Fruit fly (Drosophila melanogaster) whole organism, embryonic: ENCODE measurements around the gene rdog.

ENCODE experiments used
- Atf-2 ChIP-seq: fragments of 200-800 bp; sonication (Bioruptor generic); optimal IDR thresholded peaks from 2 replicates; lab custom pipeline; 2016; ENCODE audit warnings: missing biosample characterization, missing genetic modification characterization
- B-H2 ChIP-seq: fragments of 200-800 bp; sonication (Bioruptor generic); optimal IDR thresholded peaks from 2 replicates; lab custom pipeline; 2018; ENCODE audit warnings: missing biosample characterization, mild to moderate bottlenecking, missing genetic modification characterization
- CG12104 ChIP-seq: fragments of 200-800 bp; sonication (Bioruptor generic); optimal IDR thresholded peaks from 3 replicates; lab custom pipeline; 2016; ENCODE audit warnings: missing biosample characterization, missing genetic modification characterization
- CG15011 ChIP-seq: fragments of 200-800 bp; sonication (Bioruptor generic); optimal IDR thresholded peaks from 3 replicates; lab custom pipeline; 2018; ENCODE audit warnings: missing biosample characterization, mild to moderate bottlenecking, missing genetic modification characterization
- CG1529 ChIP-seq: fragments of 200-800 bp; sonication (Bioruptor generic); optimal IDR thresholded peaks from 3 replicates; lab custom pipeline; 2018; ENCODE audit warnings: missing biosample characterization, missing genetic modification characterization
- CG16779 ChIP-seq: fragments of 200-800 bp; sonication (Bioruptor generic); IDR thresholded peaks from 2 replicates; pipeline ENCODE4 v1.3.6; 2022; ENCODE audit warnings: missing biosample characterization, missing genetic modification characterization
- CG17385 ChIP-seq: fragments of 200-800 bp; sonication (Bioruptor generic); optimal IDR thresholded peaks from 3 replicates; lab custom pipeline; 2018; ENCODE audit warnings: missing biosample characterization, mild to moderate bottlenecking, missing genetic modification characterization
- CG18599 ChIP-seq: fragments of 200-800 bp; sonication (Bioruptor generic); optimal IDR thresholded peaks from 3 replicates; lab custom pipeline; 2017; ENCODE audit warnings: missing biosample characterization, missing genetic modification characterization, mild to moderate bottlenecking, moderate library complexity, missing genetic modification reagents
- CG2120 ChIP-seq: fragments of 200-800 bp; sonication (Bioruptor generic); optimal IDR thresholded peaks from 3 replicates; lab custom pipeline; 2016; ENCODE audit warnings: missing biosample characterization, missing genetic modification characterization
- CG2199 ChIP-seq: fragments of 200-800 bp; sonication (Bioruptor generic); IDR thresholded peaks from 3 replicates; pipeline ENCODE4 v1.3.6; 2022; ENCODE audit warnings: missing biosample characterization, missing genetic modification characterization
- CG2889 ChIP-seq: fragments of 200-800 bp; sonication (Bioruptor generic); IDR thresholded peaks from 3 replicates; pipeline ENCODE4 v1.3.6; 2022; ENCODE audit warnings: missing biosample characterization, missing genetic modification characterization
- CG30020 ChIP-seq: fragments of 200-800 bp; optimal IDR thresholded peaks from 2 replicates; lab custom pipeline; 2019; ENCODE audit warnings: missing biosample characterization, mild to moderate bottlenecking, missing genetic modification characterization, moderate library complexity
- CG31441 ChIP-seq: fragments of 200-800 bp; sonication (Bioruptor generic); IDR thresholded peaks from 2 replicates; pipeline ENCODE4 v1.3.6; 2022; ENCODE audit warnings: missing biosample characterization, missing genetic modification characterization
- CG32767 ChIP-seq: fragments of 200-800 bp; sonication (Bioruptor generic); IDR thresholded peaks from 2 replicates; pipeline ENCODE4 v1.3.6; 2022; ENCODE audit warnings: missing biosample characterization, missing genetic modification characterization
- CG33213 ChIP-seq: fragments of 200-800 bp; sonication (Bioruptor generic); optimal IDR thresholded peaks from 3 replicates; lab custom pipeline; 2016; ENCODE audit warnings: missing biosample characterization, missing genetic modification characterization
- CG33557 ChIP-seq: fragments of 200-800 bp; sonication (Bioruptor generic); optimal IDR thresholded peaks from 2 replicates; lab custom pipeline; 2019; ENCODE audit warnings: missing biosample characterization, mild to moderate bottlenecking, missing genetic modification characterization, moderate library complexity
- CG6175 ChIP-seq: fragments of 200-800 bp; sonication (Bioruptor generic); IDR thresholded peaks from 3 replicates; pipeline ENCODE4 v1.3.6; 2022; ENCODE audit warnings: missing biosample characterization, missing genetic modification characterization
- CG8089 ChIP-seq: fragments of 200-800 bp; sonication (Bioruptor generic); optimal IDR thresholded peaks from 3 replicates; lab custom pipeline; 2016; ENCODE audit warnings: missing biosample characterization, missing genetic modification characterization
- CG8478 ChIP-seq: fragments of >200 bp; optimal IDR thresholded peaks from 2 replicates; lab custom pipeline; 2018
- CG9215 ChIP-seq: fragments of 200-800 bp; sonication (Bioruptor generic); IDR thresholded peaks from 2 replicates; pipeline ENCODE4 v1.3.6; 2022; ENCODE audit warnings: missing biosample characterization, missing genetic modification characterization
- Doc3 ChIP-seq: fragments of 200-800 bp; sonication (Bioruptor generic); IDR thresholded peaks from 3 replicates; pipeline ENCODE4 v1.3.6; 2022; ENCODE audit warnings: missing biosample characterization, missing genetic modification characterization; ENCODE audit not compliant: partially characterized antibody
- Ets65A ChIP-seq: fragments of 200-800 bp; sonication (Bioruptor generic); peaks from one replicate; lab custom pipeline; 2016; ENCODE audit warnings: missing biosample characterization, missing genetic modification characterization
- Fer3 ChIP-seq: fragments of 200-800 bp; sonication (Bioruptor generic); optimal IDR thresholded peaks from 2 replicates; lab custom pipeline; 2018; ENCODE audit warnings: missing biosample characterization, mild to moderate bottlenecking, missing genetic modification characterization, moderate library complexity
- Gug ChIP-seq: fragments of 200-800 bp; sonication (Bioruptor generic); IDR thresholded peaks from 4 replicates; pipeline ENCODE4 v1.3.6; 2022; ENCODE audit warnings: missing biosample characterization, missing genetic modification characterization
- Hr78 ChIP-seq, 2 experiments: fragments of 200-800 bp in 1 of 2; fragments of >200 bp in 1 of 2; sonication (Bioruptor generic) in 1 of 2; optimal IDR thresholded peaks; 2 replicates each; lab custom pipeline; 2017 to 2019; ENCODE audit warnings: missing biosample characterization in 2 of 2, missing genetic modification characterization in 2 of 2, mild to moderate bottlenecking in 1 of 2, moderate library complexity in 1 of 2
- Kr ChIP-seq: fragments of 200-800 bp; sonication (Bioruptor generic); optimal IDR thresholded peaks from 2 replicates; lab custom pipeline; 2017; ENCODE audit warnings: missing biosample characterization, mild to moderate bottlenecking, missing genetic modification characterization
- Lim3 ChIP-seq: fragments of 200-800 bp; sonication (Bioruptor generic); IDR thresholded peaks from 2 replicates; pipeline ENCODE4 v1.3.6; 2022; ENCODE audit warnings: missing biosample characterization, missing genetic modification characterization
- MBD-R2 ChIP-seq: fragments of 200-800 bp; sonication (Bioruptor generic); IDR thresholded peaks from 2 replicates; pipeline ENCODE4 v1.3.6; 2022; ENCODE audit warnings: missing biosample characterization, missing genetic modification characterization
- Mrtf ChIP-seq: fragments of 200-800 bp; sonication (Bioruptor generic); IDR thresholded peaks from 3 replicates; pipeline ENCODE4 v1.3.6; 2022; ENCODE audit warnings: missing biosample characterization, missing genetic modification characterization
- NFAT ChIP-seq: fragments of 200-800 bp; sonication (Bioruptor generic); IDR thresholded peaks from 2 replicates; pipeline ENCODE4 v1.3.6; 2022; ENCODE audit warnings: missing biosample characterization, missing genetic modification characterization
- Pdp1 ChIP-seq, 2 experiments: fragments of 200-800 bp; sonication (Bioruptor generic); optimal IDR thresholded peaks; 3 replicates each; lab custom pipeline; 2016; ENCODE audit warnings: missing biosample characterization in 2 of 2, missing genetic modification characterization in 2 of 2, mild to moderate bottlenecking in 1 of 2, moderate library complexity in 1 of 2
- Ssrp ChIP-seq: fragments of 200-800 bp; sonication (Bioruptor generic); optimal IDR thresholded peaks from 2 replicates; lab custom pipeline; 2018; ENCODE audit warnings: missing biosample characterization, mild to moderate bottlenecking, missing genetic modification characterization, moderate library complexity
- Tbp ChIP-seq: fragments of >200 bp; optimal IDR thresholded peaks from 2 replicates; lab custom pipeline; 2018; ENCODE audit warnings: missing biosample characterization, missing genetic modification characterization
- al ChIP-seq: fragments of 200-800 bp; sonication (Bioruptor generic); IDR thresholded peaks from 2 replicates; pipeline ENCODE4 v1.3.6; 2022; ENCODE audit warnings: missing biosample characterization, missing genetic modification characterization
- ase ChIP-seq: fragments of 200-800 bp; sonication (Bioruptor generic); IDR thresholded peaks from 3 replicates; pipeline ENCODE4 v1.3.6; 2022; ENCODE audit warnings: missing biosample characterization, missing genetic modification characterization
- crol ChIP-seq: fragments of 200-800 bp; sonication (Bioruptor generic); IDR thresholded peaks from 2 replicates; pipeline ENCODE4 v1.3.6; 2022; ENCODE audit warnings: missing biosample characterization, missing genetic modification characterization
- disco-r ChIP-seq: fragments of 200-800 bp; sonication (Bioruptor generic); optimal IDR thresholded peaks from 2 replicates; lab custom pipeline; 2016; ENCODE audit warnings: missing biosample characterization, missing genetic modification characterization
- fru ChIP-seq: fragments of >200 bp; optimal IDR thresholded peaks from 2 replicates; lab custom pipeline; 2017
- hb ChIP-seq: fragments of 200-800 bp; sonication (Bioruptor generic); IDR thresholded peaks from 3 replicates; pipeline ENCODE4 v1.3.6; 2022; ENCODE audit warnings: missing biosample characterization, missing genetic modification characterization; ENCODE audit not compliant: partially characterized antibody
- otp ChIP-seq: fragments of 200-800 bp; sonication (Bioruptor generic); IDR thresholded peaks from 3 replicates; pipeline ENCODE4, ENCODE4 v1.3.6; 2022; ENCODE audit warnings: missing biosample characterization, missing genetic modification characterization
- peb ChIP-seq: fragments of 200-800 bp; sonication (Bioruptor generic); IDR thresholded peaks from 2 replicates; pipeline ENCODE4 v1.3.6; 2022; ENCODE audit warnings: missing biosample characterization, missing genetic modification characterization
- psq ChIP-seq: fragments of 200-800 bp; sonication (Bioruptor generic); optimal IDR thresholded peaks from 2 replicates; lab custom pipeline; 2017; ENCODE audit warnings: missing biosample characterization, missing genetic modification characterization
- repo ChIP-seq: fragments of 200-800 bp; sonication (Bioruptor generic); optimal IDR thresholded peaks from 2 replicates; lab custom pipeline; 2016; ENCODE audit warnings: missing biosample characterization, missing genetic modification characterization
- sd ChIP-seq: fragments of 200-800 bp; sonication (Bioruptor generic); optimal IDR thresholded peaks from 3 replicates; lab custom pipeline; 2018; ENCODE audit warnings: missing biosample characterization, mild to moderate bottlenecking, missing genetic modification characterization, moderate library complexity
- shn ChIP-seq: fragments of 200-800 bp; sonication (Bioruptor generic); optimal IDR thresholded peaks from 3 replicates; lab custom pipeline; 2016; ENCODE audit warnings: missing biosample characterization, missing genetic modification characterization
- so ChIP-seq: fragments of 200-800 bp; sonication (Bioruptor generic); IDR thresholded peaks from 3 replicates; pipeline ENCODE4 v1.3.6; 2022; ENCODE audit warnings: missing biosample characterization, missing genetic modification characterization
- sr ChIP-seq: fragments of 200-800 bp; sonication (Bioruptor generic); IDR thresholded peaks from 3 replicates; pipeline ENCODE4 v1.3.6; 2022; ENCODE audit warnings: missing biosample characterization, missing genetic modification characterization
- tll ChIP-seq, 2 experiments: fragments of 200-800 bp in 1 of 2; fragments of >200 bp in 1 of 2; sonication (Bioruptor generic) in 1 of 2; optimal IDR thresholded peaks; 2 replicates each; lab custom pipeline; 2017 to 2019; ENCODE audit warnings: missing biosample characterization in 2 of 2, missing genetic modification characterization in 2 of 2, mild to moderate bottlenecking in 1 of 2, moderate library complexity in 1 of 2
- trem ChIP-seq: fragments of 200-800 bp; optimal IDR thresholded peaks from 3 replicates; lab custom pipeline; 2019; ENCODE audit warnings: missing biosample characterization, mild to moderate bottlenecking, missing genetic modification characterization, moderate library complexity

The rdog gene

dm6 chr3R:29157418-29158398, at the start of gene rdog (continued):
- peak; percentile 71 for TF ChIP-seq CG17385 (GFP tag; lab: Kevin White, UChicago)
- TF ChIP-seq Tbp (GFP tag; lab: Kevin White, UChicago) = no peak
- TF ChIP-seq CG16779 (GFP tag; lab: Robert Waterston, UW) = no peak
- TF ChIP-seq CG33213 = peak; percentile 72
- TF ChIP-seq Doc3 = no peak
- TF ChIP-seq Ets65A (GFP tag; lab: Kevin White, UChicago) = peak; percentile 98
- peak; percentile 24 for TF ChIP-seq repo (GFP tag; lab: Kevin White, UChicago)
- no peak for TF ChIP-seq peb (GFP tag; lab: Robert Waterston, UW)
- TF ChIP-seq ase (GFP tag; lab: Robert Waterston, UW) = no peak
- peak; percentile 61 for TF ChIP-seq CG1529 (GFP tag; lab: Kevin White, UChicago)
- TF ChIP-seq Fer3 = peak; percentile 56
- TF ChIP-seq Pdp1 (GFP tag; optimal IDR thresholded peaks at IDR 0.05; lab: Kevin White, UChicago) = peak; percentile 65 to 84
- peak; percentile 48 for TF ChIP-seq psq (GFP tag; lab: Kevin White, UChicago)
- TF ChIP-seq sd (tag; lab: Kevin White, UChicago) = peak; percentile 48
- peak; percentile 78 for TF ChIP-seq disco-r
- TF ChIP-seq CG2120 (GFP tag; lab: Kevin White, UChicago) = peak; percentile 88
- TF ChIP-seq CG31441 (GFP tag; lab: Robert Waterston, UW) = peak; percentile 52
- TF ChIP-seq shn (GFP tag; lab: Kevin White, UChicago) = peak; percentile 81
- 0 out of 2 replicates have a peak, but pooled peaks have one; percentile 9 for TF ChIP-seq Lim3 (GFP tag; lab: Robert Waterston, UW)
- TF ChIP-seq MBD-R2 (GFP tag; lab: Robert Waterston, UW) = peak; percentile 42
- peak; percentile 81 for TF ChIP-seq CG33557 (GFP tag; lab: Kevin White, UChicago)
- TF ChIP-seq Kr (GFP tag; lab: Kevin White, UChicago) = peak; percentile 82
- TF ChIP-seq Ssrp (tag; lab: Kevin White, UChicago) = peak; percentile 85
- no peak for TF ChIP-seq hb (GFP tag; lab: Robert Waterston, UW)
- peak; percentile 84 for TF ChIP-seq trem (tag; lab: Kevin White, UChicago)
- peak; percentile 27; the same call in 1 of the 2 replicates for TF ChIP-seq al
- peak; percentile 78 for TF ChIP-seq CG12104 (GFP tag; lab: Kevin White, UChicago)
- 0 out of 3 replicates have a peak, but pooled peaks have one; percentile 34 for TF ChIP-seq CG6175 (GFP tag; lab: Robert Waterston, UW)
- TF ChIP-seq crol (GFP tag; lab: Robert Waterston, UW) = no peak
- 0 out of 3 replicates have a peak, but pooled peaks have one; percentile 39 for TF ChIP-seq CG2199 (GFP tag; lab: Robert Waterston, UW)
- TF ChIP-seq fru (lab: Kevin White, UChicago) = no peak
- TF ChIP-seq CG18599 = peak; percentile 76
- no peak for TF ChIP-seq CG2889 (GFP tag; lab: Robert Waterston, UW)
- TF ChIP-seq CG8089 (GFP tag; lab: Kevin White, UChicago) = peak; percentile 78
- no peak for TF ChIP-seq Hr78 (GFP tag; optimal IDR thresholded peaks at IDR 0.05; lab: Kevin White, UChicago)
- peak; percentile 58 for TF ChIP-seq B-H2
- TF ChIP-seq CG9215 = 0 out of 2 replicates have a peak, but pooled peaks have one; percentile 37
- peak; percentile 40; the same call in 1 of the 2 replicates for TF ChIP-seq NFAT (GFP tag; lab: Robert Waterston, UW)
- TF ChIP-seq so = no peak; the same call in 2 of the 3 replicates
- TF ChIP-seq sr (GFP tag; lab: Robert Waterston, UW) = no peak
- peak; percentile 32; the same call in 3 of the 4 replicates for TF ChIP-seq Gug (GFP tag; lab: Robert Waterston, UW)
- peak; percentile 75 for TF ChIP-seq CG15011
- peak; percentile 85 for TF ChIP-seq Atf-2 (GFP tag; lab: Kevin White, UChicago)
- peak; percentile 35; the same call in 1 of the 3 replicates for TF ChIP-seq Mrtf (GFP tag; lab: Robert Waterston, UW)
- peak; percentile 38; the same call in 1 of the 3 replicates for TF ChIP-seq otp (GFP tag; lab: Robert Waterston, UW)
- TF ChIP-seq tll (GFP tag; optimal IDR thresholded peaks at IDR 0.05; lab: Kevin White, UChicago) = peak in 1 of 2 experiments; percentile 96
- no peak for TF ChIP-seq CG8478
- peak; percentile 46 for TF ChIP-seq CG30020
- peak; percentile 65; the same call in 1 of the 2 replicates for TF ChIP-seq CG32767 (GFP tag; lab: Robert Waterston, UW)
